Fruit fly (Drosophila melanogaster) whole organism, pupa: ENCODE results near the gene Dsk.

Experiments used
- CG13204 ChIP-seq: fragments of 200-800 bp; sonication (Bioruptor generic); optimal IDR thresholded peaks from 2 replicates; lab custom pipeline; 2018; ENCODE audit warnings: missing biosample characterization, mild to moderate bottlenecking, missing genetic modification characterization, moderate library complexity
- CG14655 ChIP-seq: fragments of 200-800 bp; sonication (Bioruptor generic); optimal IDR thresholded peaks from 3 replicates; lab custom pipeline; 2017; ENCODE audit warnings: mild to moderate bottlenecking, missing biosample characterization, missing genetic modification reagents, missing genetic modification characterization
- CG17806 ChIP-seq: fragments of 200-800 bp; sonication (Bioruptor generic); optimal IDR thresholded peaks from 2 replicates; lab custom pipeline; 2018; ENCODE audit warnings: missing biosample characterization, mild to moderate bottlenecking, missing genetic modification characterization, moderate library complexity
- CG34367 ChIP-seq: fragments of 200-800 bp; sonication (Bioruptor generic); optimal IDR thresholded peaks from 2 replicates; lab custom pipeline; 2018; ENCODE audit warnings: missing biosample characterization, mild to moderate bottlenecking, missing genetic modification characterization
- CG8301 ChIP-seq: fragments of 200-800 bp; sonication (Bioruptor generic); optimal IDR thresholded peaks from 2 replicates; lab custom pipeline; 2018; ENCODE audit warnings: missing biosample characterization, mild to moderate bottlenecking, missing genetic modification characterization
- EcR ChIP-seq: fragments of 200-800 bp; sonication (Bioruptor generic); optimal IDR thresholded peaks from 3 replicates; lab custom pipeline; 2019; ENCODE audit warnings: missing biosample characterization, missing genetic modification characterization, mild to moderate bottlenecking, moderate library complexity, missing genetic modification reagents
- Pif1B ChIP-seq: fragments of 200-800 bp; sonication (Bioruptor generic); optimal IDR thresholded peaks from 3 replicates; lab custom pipeline; 2016; ENCODE audit warnings: missing biosample characterization, missing genetic modification characterization
- Snoo ChIP-seq: fragments of 200-800 bp; sonication (Bioruptor generic); optimal IDR thresholded peaks from 3 replicates; lab custom pipeline; 2017; ENCODE audit warnings: missing biosample characterization, mild to moderate bottlenecking, missing genetic modification characterization, inconsistent platforms
- fd96Ca ChIP-seq: fragments of 200-800 bp; sonication (Bioruptor generic); IDR thresholded peaks from 3 replicates; pipeline ENCODE4 v1.3.6; 2022; ENCODE audit warnings: missing biosample characterization, missing genetic modification characterization

DNA sequence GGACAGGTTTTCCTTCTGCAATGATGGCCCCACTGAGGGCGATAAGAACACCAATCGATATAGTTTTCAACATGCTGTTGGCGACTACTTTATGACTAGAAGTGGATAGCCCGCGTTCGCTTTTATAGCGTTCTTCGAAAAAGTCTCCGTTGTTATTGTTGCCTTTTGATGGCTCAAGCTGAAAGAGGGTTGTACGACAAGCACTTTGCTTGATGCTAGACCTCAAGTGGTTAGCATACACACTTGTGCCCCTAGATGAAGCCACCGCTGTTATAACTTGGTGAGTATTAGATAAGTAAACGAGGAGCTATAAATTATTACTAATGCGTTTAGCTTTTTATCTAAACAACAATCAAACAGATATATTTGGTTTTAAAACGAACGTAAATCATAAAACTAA lies 27.9 kb downstream of the Dsk start, which contains the start of gene CG40198:
- TF ChIP-seq Snoo (tag; lab: Kevin White, UChicago) = no peak
- no peak for TF ChIP-seq EcR (GFP tag; lab: Kevin White, UChicago)
- no peak for TF ChIP-seq fd96Ca (GFP tag; lab: Robert Waterston, UW)
- no peak for TF ChIP-seq Pif1B (GFP tag; lab: Kevin White, UChicago)
- TF ChIP-seq CG34367 (tag; lab: Kevin White, UChicago) = no peak
- TF ChIP-seq CG17806 (tag; lab: Kevin White, UChicago) = no peak
- no peak for TF ChIP-seq CG8301 (tag; lab: Kevin White, UChicago)
- TF ChIP-seq CG13204 (GFP tag; lab: Kevin White, UChicago) = no peak
- no peak for TF ChIP-seq CG14655 (GFP tag; lab: Kevin White, UChicago)
